Fruit fly (Drosophila melanogaster): ENCODE results near the gene ab.

DNA sequence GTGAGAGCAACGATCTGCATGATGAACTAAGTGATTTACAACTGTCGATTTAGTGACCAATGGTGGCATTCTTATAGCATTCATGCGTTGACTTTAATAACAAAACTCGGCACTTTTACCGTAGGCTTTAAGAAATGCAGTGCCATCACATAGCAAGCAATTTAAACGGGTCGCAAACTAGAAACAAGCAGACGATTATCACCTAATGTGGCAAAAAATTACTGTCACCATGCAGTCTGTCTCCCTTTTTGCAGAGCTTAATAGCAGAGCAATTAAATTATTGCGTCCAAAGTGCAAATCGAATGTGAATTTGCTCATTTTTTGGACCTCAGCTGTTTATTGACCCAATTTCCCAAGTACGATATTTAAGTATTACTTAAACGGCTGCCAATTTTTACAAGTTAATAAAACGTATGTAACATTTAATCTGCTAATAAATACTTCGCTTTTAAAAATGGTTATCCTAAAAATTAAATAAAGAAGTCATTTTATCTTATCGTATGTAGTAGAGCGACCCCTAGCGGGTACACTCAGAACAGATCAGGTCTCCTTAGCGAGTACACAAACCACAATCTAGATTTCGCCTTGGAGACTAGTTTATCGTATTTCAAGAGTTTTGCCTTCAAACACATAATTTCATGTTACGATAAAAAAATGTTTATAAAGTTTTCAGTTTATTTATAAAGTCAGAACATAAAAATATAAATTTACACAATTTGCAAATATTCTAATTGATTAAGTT lies 38.7 kb upstream of the ab start, which contains the start of gene Vm32E:
- TF ChIP-seq CG9948 (tag; optimal IDR thresholded peaks at IDR 0.05), result no peak
- no peak for TF ChIP-seq CG12605 (GFP tag; IDR thresholded peaks at IDR 0.05)
- TF ChIP-seq D1 (tag; optimal IDR thresholded peaks at IDR 0.05), result peak; percentile 78
- no peak for TF ChIP-seq gl (tag; optimal IDR thresholded peaks at IDR 0.05)
- TF ChIP-seq Pif1B (GFP tag; optimal IDR thresholded peaks at IDR 0.05), result no peak
- TF ChIP-seq Ets98B (GFP tag; IDR thresholded peaks at IDR 0.05), result no peak

All from whole organism, pupa.